Worm (Caenorhabditis elegans) whole organism, L4/young adult: ENCODE measurements around the gene chd-3.

Experiments
- dao-5 ChIP-seq: sonication (generic microtip); optimal IDR thresholded peaks from 2 replicates; lab custom pipeline; 2016; ENCODE audit warnings: missing genotype, missing genetic modification characterization, moderate library complexity, missing compliant biosample characterization
- him-1 ChIP-seq: sonication (generic microtip); optimal IDR thresholded peaks from 2 replicates; lab custom pipeline; 2016; ENCODE audit warnings: missing genotype, missing genetic modification reagents, missing genetic modification characterization, missing compliant biosample characterization

DNA sequence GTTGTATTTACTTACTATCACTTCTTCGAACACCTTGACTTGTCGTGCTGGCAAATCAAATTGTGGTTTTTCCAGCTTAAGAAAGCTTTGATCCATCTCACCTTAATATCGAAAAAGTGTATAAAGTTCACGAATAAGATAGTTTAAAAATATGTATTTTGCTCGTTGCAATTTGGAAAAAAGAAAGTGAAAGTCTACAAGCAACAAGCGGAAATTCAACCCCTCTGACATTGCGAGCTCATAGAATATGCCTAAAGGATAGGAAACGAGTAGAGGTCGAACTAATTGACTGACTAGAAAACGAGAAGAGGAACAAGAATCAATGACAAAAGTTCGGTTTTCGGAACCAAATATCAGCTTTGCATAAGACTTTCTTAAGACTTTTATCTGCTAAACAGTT, 11.4 kb upstream of the chd-3 start, which contains the start of gene T14G8.4:
- TF ChIP-seq him-1 (tag; lab: Kevin White, UChicago) (no peak), dao-5 (tag; lab: Kevin White, UChicago) (no peak)
